Worm (Caenorhabditis elegans) whole organism, early embryonic: ENCODE data around the gene ZC477.3.

Source experiments
- B0310.2 ChIP-seq: sonication (generic microtip); optimal IDR thresholded peaks from 2 replicates; lab custom pipeline; 2016; ENCODE audit warnings: mild to moderate bottlenecking, missing genetic modification characterization, missing compliant biosample characterization
- F13C5.2 ChIP-seq: sonication (generic microtip); optimal IDR thresholded peaks from 2 replicates; lab custom pipeline; 2017; ENCODE audit warnings: mild to moderate bottlenecking, missing genetic modification characterization, inconsistent platforms, missing compliant biosample characterization
- aly-1 ChIP-seq: sonication (generic microtip); optimal IDR thresholded peaks from 2 replicates; lab custom pipeline; 2016; ENCODE audit warnings: missing genetic modification characterization, missing compliant biosample characterization
- ama-1 ChIP-seq: fragments of 150-350 bp; optimal IDR thresholded peaks from 2 replicates; lab custom pipeline; 2014
- ceh-13 ChIP-seq: fragments of 200-800 bp; sonication (Bioruptor generic); optimal IDR thresholded peaks from 2 replicates; lab custom pipeline; 2018; ENCODE audit warnings: mild to moderate bottlenecking, missing genetic modification characterization, missing compliant biosample characterization
- ceh-36 ChIP-seq: sonication (generic microtip); optimal IDR thresholded peaks from 2 replicates; lab custom pipeline; 2016; ENCODE audit warnings: missing genetic modification characterization, inconsistent platforms, missing compliant biosample characterization
- ets-7 ChIP-seq: sonication (generic microtip); optimal IDR thresholded peaks from 2 replicates; lab custom pipeline; 2016; ENCODE audit warnings: missing genotype, missing genetic modification characterization, missing compliant biosample characterization
- flt-1 ChIP-seq: fragments of 200-800 bp; sonication (Bioruptor generic); IDR thresholded peaks from 2 replicates; pipeline ENCODE4 v1.3.6; 2022; ENCODE audit warnings: missing genetic modification characterization, missing compliant biosample characterization
- hmbx-1 ChIP-seq: sonication (generic microtip); optimal IDR thresholded peaks from 2 replicates; lab custom pipeline; 2016; ENCODE audit warnings: mild to moderate bottlenecking, missing genetic modification characterization, missing compliant biosample characterization
- hmg-4 ChIP-seq: fragments of 200-800 bp; sonication (Bioruptor generic); optimal IDR thresholded peaks from 2 replicates; lab custom pipeline; 2018; ENCODE audit warnings: mild to moderate bottlenecking, missing genetic modification characterization, missing compliant biosample characterization
- hnd-1 ChIP-seq: sonication (generic microtip); optimal IDR thresholded peaks from 2 replicates; lab custom pipeline; 2016; ENCODE audit warnings: missing genetic modification characterization, missing compliant biosample characterization
- pes-1 ChIP-seq: fragments of 200-800 bp; sonication (Bioruptor generic); IDR thresholded peaks from 2 replicates; pipeline ENCODE4 v1.3.6; 2022; ENCODE audit warnings: missing genetic modification reagents, missing genetic modification characterization, missing compliant biosample characterization
- scrt-1 ChIP-seq: fragments of 200-800 bp; sonication (Bioruptor generic); IDR thresholded peaks from 2 replicates; pipeline ENCODE4 v1.3.6; 2022; ENCODE audit warnings: missing genetic modification characterization, missing compliant biosample characterization
- sea-1 ChIP-seq: fragments of 200-800 bp; sonication (Bioruptor generic); conservative IDR thresholded peaks from 2 replicates; pipeline ENCODE4 v1.3.6; 2022; ENCODE audit warnings: missing genetic modification characterization, missing compliant biosample characterization
- tbx-11 ChIP-seq: fragments of 200-800 bp; sonication (Bioruptor generic); IDR thresholded peaks from 2 replicates; pipeline ENCODE4 v1.3.6; 2022; ENCODE audit warnings: missing genetic modification characterization, missing compliant biosample characterization
- tbx-37 ChIP-seq: fragments of 200-800 bp; sonication (Bioruptor generic); conservative IDR thresholded peaks from 2 replicates; pipeline ENCODE4 v1.3.6; 2022; ENCODE audit warnings: missing genetic modification reagents, missing genetic modification characterization, missing compliant biosample characterization
- tra-4 ChIP-seq: sonication (generic microtip); optimal IDR thresholded peaks from 2 replicates; lab custom pipeline; 2017; ENCODE audit warnings: missing genetic modification characterization, missing compliant biosample characterization

Gene ZC477.3

DNA sequence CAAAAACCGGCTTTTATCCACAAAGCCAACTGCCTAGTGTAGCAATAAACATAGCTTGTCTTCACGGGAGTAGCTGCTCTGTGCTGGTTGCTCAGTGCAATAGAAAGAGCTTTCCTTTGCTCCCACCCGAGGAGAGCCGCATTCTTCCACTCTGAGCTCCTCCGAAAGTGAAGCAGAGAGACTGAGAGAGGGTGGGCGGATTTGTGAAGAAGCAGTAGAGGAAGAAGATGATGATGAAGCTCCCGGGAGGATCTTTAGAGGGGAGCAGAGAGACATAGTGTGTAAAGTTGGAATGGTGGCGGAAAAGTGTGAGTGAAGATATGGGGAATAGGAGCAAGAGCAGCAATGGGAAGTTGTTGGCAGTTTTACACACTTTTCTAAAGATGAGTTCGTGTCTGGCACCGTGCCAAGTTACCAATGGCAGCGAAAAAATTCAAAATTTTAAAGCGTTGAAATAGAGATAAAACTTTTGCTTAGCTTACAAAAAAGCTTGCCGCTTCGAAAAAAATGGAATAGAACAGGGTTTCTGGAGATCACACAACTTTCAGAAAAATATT lies 4.7 kb upstream of the ZC477.3 start, which contains the start of gene ZC477.4:
Gene ZC477.4 (minus strand): TSS at position 276 of the 557 bp plus-strand sequence.
- no peak for TF ChIP-seq B0310.2
- no peak for TF ChIP-seq hnd-1
- TF ChIP-seq tbx-37 (GFP tag; lab: Robert Waterston, UW), result no peak
- peak; percentile 21 for TF ChIP-seq hmg-4 (GFP tag; lab: Kevin White, UChicago)
- TF ChIP-seq tra-4 (tag; lab: Kevin White, UChicago), result no peak

ce11 chrIV:7099377-7099776 lies 3.9 kb upstream of the ZC477.3 start:
- TF ChIP-seq tra-4 (tag; lab: Kevin White, UChicago) (no peak), ama-1 (no peak), hnd-1 (no peak), sea-1 (GFP tag; lab: Robert Waterston, UW) (no peak), F13C5.2 (tag; lab: Kevin White, UChicago) (no peak), pes-1 (GFP tag; lab: Robert Waterston, UW) (no peak)

- TF ChIP-seq ets-7, result no peak
Measured at ce11 chrIV:7107893-7108292, 4.6 kb downstream of the ZC477.3 start, which contains the start of gene ZC477.2. TSS of gene ZC477.2 (plus strand) at chrIV:7108193.

DNA sequence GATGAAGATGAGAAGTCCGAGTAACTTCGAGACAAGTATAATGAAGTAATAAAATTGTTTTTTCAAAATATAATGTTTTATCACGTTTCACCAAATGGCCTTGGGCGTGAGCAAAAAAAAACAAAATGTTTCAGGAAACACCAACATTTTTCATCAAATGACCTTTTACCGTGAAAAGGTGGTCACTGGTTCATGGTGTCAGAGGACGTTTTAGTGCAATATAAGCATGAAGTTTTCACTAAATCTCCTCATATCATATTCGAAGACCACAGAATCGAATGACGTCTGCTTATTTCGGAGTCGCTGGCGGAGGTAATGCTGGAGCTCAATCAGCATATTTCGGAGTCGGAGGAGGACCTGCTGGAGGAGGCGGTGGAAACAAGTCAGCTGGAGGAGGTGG lies 8.1 kb downstream of the ZC477.3 start, which contains the start of the genes ZC477.7 and ssq-3:
Gene ZC477.7 (minus strand): TSS at position 101 of the 400 bp plus-strand sequence.
Gene ssq-3 (plus strand): TSS at position 251 of the 400 bp plus-strand sequence.
- no peak for TF ChIP-seq aly-1 (tag; lab: Kevin White, UChicago)
- TF ChIP-seq tbx-11 (GFP tag; lab: Robert Waterston, UW), result no peak
- no peak for TF ChIP-seq sea-1 (GFP tag; lab: Robert Waterston, UW)
- TF ChIP-seq hmbx-1 (tag; lab: Kevin White, UChicago), result no peak
- TF ChIP-seq F13C5.2 (tag; lab: Kevin White, UChicago), result no peak
- no peak for TF ChIP-seq pes-1 (GFP tag; lab: Robert Waterston, UW)

- TF ChIP-seq scrt-1 (GFP tag; lab: Robert Waterston, UW) (no peak), ceh-13 (GFP tag; lab: Kevin White, UChicago) (no peak), tbx-37 (GFP tag; lab: Robert Waterston, UW) (no peak), tbx-11 (GFP tag; lab: Robert Waterston, UW) (no peak), ets-7 (no peak), hmbx-1 (tag; lab: Kevin White, UChicago) (no peak), hnd-1 (no peak), ama-1 (no peak), sea-1 (GFP tag; lab: Robert Waterston, UW) (no peak), B0310.2 (no peak), tra-4 (tag; lab: Kevin White, UChicago) (no peak), aly-1 (tag; lab: Kevin White, UChicago) (no peak), ceh-36 (tag; lab: Kevin White, UChicago) (no peak), pes-1 (GFP tag; lab: Robert Waterston, UW) (no peak)
Measured at ce11 chrIV:7114599-7114998, 11.3 kb downstream of the ZC477.3 start, which contains the start of gene nas-8. TSS of gene nas-8 (plus strand) at chrIV:7114899.

DNA sequence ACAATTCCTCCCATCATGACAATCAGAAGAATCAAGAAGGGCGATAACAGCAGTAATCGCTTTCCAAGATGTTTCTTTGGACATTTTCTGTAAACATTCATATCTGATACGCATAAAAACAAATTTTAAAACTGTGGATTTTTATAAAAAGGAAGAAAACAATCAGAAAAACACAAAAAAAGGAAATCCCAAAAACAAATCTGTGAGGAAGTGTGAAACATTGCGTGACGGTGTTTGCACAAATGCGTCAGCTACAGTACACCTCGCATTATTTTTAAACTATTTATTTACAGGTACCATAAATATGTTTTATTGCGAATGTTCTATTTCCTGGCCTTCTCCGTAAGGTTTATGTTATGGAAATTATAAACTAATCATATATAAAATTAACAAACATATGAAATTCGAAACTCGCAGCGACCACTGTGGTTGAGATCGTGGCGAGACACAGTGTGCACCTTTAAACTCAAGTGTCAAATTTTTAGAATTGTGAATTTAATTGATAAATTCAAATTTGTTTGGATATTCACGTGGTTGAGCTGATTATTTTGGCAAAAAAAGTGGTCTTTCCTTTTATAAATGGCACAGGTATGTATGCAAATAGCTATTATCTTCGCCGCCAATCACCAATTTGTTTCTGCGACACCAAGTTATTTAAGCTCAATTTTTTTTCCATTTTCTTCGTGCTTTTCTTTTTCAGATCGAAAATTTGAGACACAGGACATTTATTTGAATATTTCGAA lies 18.2 kb downstream of the ZC477.3 start, which contains the start of the genes C34D4.10 and str-48:
Gene C34D4.10 (minus strand): TSS at position 101 of the 743 bp plus-strand sequence.
Gene str-48 (plus strand): TSS at position 693 of the 743 bp plus-strand sequence.
- TF ChIP-seq hnd-1 (no peak), ceh-36 (tag; lab: Kevin White, UChicago) (no peak), F13C5.2 (tag; lab: Kevin White, UChicago) (no peak), flt-1 (GFP tag; lab: Robert Waterston, UW) (no peak), B0310.2 (no peak), hmbx-1 (tag; lab: Kevin White, UChicago) (no peak), hmg-4 (GFP tag; lab: Kevin White, UChicago) (no peak), ceh-13 (GFP tag; lab: Kevin White, UChicago) (no peak), tbx-11 (GFP tag; lab: Robert Waterston, UW) (no peak), tbx-37 (GFP tag; lab: Robert Waterston, UW) (no peak), ama-1 (no peak), ets-7 (no peak), aly-1 (tag; lab: Kevin White, UChicago) (no peak), sea-1 (GFP tag; lab: Robert Waterston, UW) (no peak), pes-1 (GFP tag; lab: Robert Waterston, UW) (no peak)

DNA sequence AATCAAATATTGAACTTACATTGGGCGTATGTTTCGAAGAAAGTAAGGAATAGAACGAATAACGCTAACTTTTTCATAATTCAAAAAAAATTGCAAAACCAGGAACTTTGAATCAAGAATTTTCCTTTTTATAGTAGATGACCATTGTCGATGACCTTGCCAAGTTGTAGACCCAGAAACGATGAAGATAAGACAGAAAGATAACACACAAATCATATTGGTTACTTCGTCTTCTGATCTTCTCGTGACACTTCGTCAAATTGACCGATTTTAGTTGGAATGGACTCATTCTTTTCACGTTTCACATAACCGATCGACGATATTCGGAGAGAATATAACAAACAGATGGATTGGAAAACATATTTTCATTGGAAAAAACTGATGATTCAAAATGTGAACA lies 28.5 kb downstream of the ZC477.3 start, which contains the start of gene grsp-3:
Gene grsp-3 (minus strand): TSS at position 149 of the 400 bp plus-strand sequence.
- TF ChIP-seq ama-1, result no peak
- TF ChIP-seq ceh-13 (GFP tag; lab: Kevin White, UChicago), result no peak
- no peak for TF ChIP-seq aly-1 (tag; lab: Kevin White, UChicago)

DNA sequence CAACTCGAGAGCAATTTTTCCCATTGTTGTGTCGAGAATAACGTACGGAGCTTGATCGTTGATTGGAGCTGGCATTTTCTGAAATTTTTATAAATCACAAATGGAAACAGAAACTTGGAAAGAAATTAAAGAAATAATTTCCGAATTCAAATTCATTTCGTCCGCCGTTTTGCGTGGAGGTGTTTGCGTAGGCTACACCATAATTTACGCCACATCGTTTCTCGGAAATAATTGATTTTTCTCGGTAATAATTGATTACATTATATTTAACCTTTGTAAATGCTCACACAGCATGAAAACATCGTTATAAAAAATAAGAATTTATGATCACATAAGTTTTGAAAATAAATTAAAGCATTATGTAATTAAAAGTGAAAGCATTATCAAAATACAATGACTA lies 29.8 kb downstream of the ZC477.3 start, which contains the start of gene cyn-12:
Gene cyn-12 (minus strand): TSS at position 78 of the 400 bp plus-strand sequence.
- TF ChIP-seq ama-1, result no peak
- TF ChIP-seq tbx-37 (GFP tag; lab: Robert Waterston, UW), result 0 out of 2 replicates have a peak, but pooled peaks have one; percentile 14
